Fruit fly (Drosophila melanogaster) whole organism, adult: Measurements from ENCODE around the gene CG7548.
A peak's percentile ranks its signal among the peaks of the same experiment; 100 is the strongest.

ENCODE experiments used
- CG11617 ChIP-seq: fragments of 200-800 bp; sonication (Bioruptor generic); optimal IDR thresholded peaks from 2 replicates; lab custom pipeline; 2017; ENCODE audit warnings: mild to moderate bottlenecking, missing biosample characterization, missing genetic modification reagents, missing genetic modification characterization
- CG12768 ChIP-seq: fragments of 200-800 bp; sonication (Bioruptor generic); optimal IDR thresholded peaks from 2 replicates; lab custom pipeline; 2017; ENCODE audit warnings: missing biosample characterization, missing genetic modification characterization, mild to moderate bottlenecking, moderate library complexity, missing genetic modification reagents
- CG14711 ChIP-seq: fragments of 200-800 bp; sonication (Bioruptor generic); optimal IDR thresholded peaks from 2 replicates; lab custom pipeline; 2018; ENCODE audit warnings: missing biosample characterization, mild to moderate bottlenecking, missing genetic modification characterization, moderate library complexity
- CG1620 ChIP-seq: fragments of 200-800 bp; sonication (Bioruptor generic); optimal IDR thresholded peaks from 2 replicates; lab custom pipeline; 2016; ENCODE audit warnings: missing biosample characterization, missing genetic modification characterization
- CG33017 ChIP-seq: fragments of 200-800 bp; sonication (Bioruptor generic); optimal IDR thresholded peaks from 2 replicates; lab custom pipeline; 2018; ENCODE audit warnings: missing biosample characterization, mild to moderate bottlenecking, missing genetic modification characterization, moderate library complexity
- CG5204 ChIP-seq: fragments of 200-800 bp; sonication (Bioruptor generic); optimal IDR thresholded peaks from 2 replicates; lab custom pipeline; 2016; ENCODE audit warnings: missing biosample characterization, missing genetic modification characterization
- CG7045 ChIP-seq: fragments of 200-800 bp; sonication (Bioruptor generic); optimal IDR thresholded peaks from 2 replicates; lab custom pipeline; 2017; ENCODE audit warnings: missing biosample characterization, mild to moderate bottlenecking, missing genetic modification characterization
- CG7101 ChIP-seq: fragments of 200-800 bp; sonication (Bioruptor generic); optimal IDR thresholded peaks from 2 replicates; lab custom pipeline; 2018; ENCODE audit warnings: missing biosample characterization, mild to moderate bottlenecking, missing genetic modification characterization, moderate library complexity
- Clk ChIP-seq: fragments of 200-800 bp; sonication (Bioruptor generic); optimal IDR thresholded peaks from 2 replicates; lab custom pipeline; 2017; ENCODE audit warnings: missing biosample characterization, missing genetic modification characterization
- Crg-1 ChIP-seq: fragments of 200-800 bp; sonication (Bioruptor generic); optimal IDR thresholded peaks from 2 replicates; lab custom pipeline; 2016; ENCODE audit warnings: missing biosample characterization, missing genetic modification characterization
- Hr96 ChIP-seq: fragments of 200-800 bp; sonication (Bioruptor generic); optimal IDR thresholded peaks from 2 replicates; lab custom pipeline; 2016; ENCODE audit warnings: missing biosample characterization, missing genetic modification characterization
- Mnt ChIP-seq: fragments of 200-800 bp; sonication (Bioruptor generic); optimal IDR thresholded peaks from 2 replicates; lab custom pipeline; 2016; ENCODE audit warnings: missing biosample characterization, mild to moderate bottlenecking, missing genetic modification characterization
- bab1 ChIP-seq: fragments of 200-800 bp; sonication (Bioruptor generic); optimal IDR thresholded peaks from 3 replicates; lab custom pipeline; 2019; ENCODE audit warnings: missing biosample characterization, mild to moderate bottlenecking, missing genetic modification characterization, moderate library complexity
- cic ChIP-seq: fragments of 200-800 bp; sonication (Bioruptor generic); optimal IDR thresholded peaks from 2 replicates; lab custom pipeline; 2017; ENCODE audit warnings: missing biosample characterization, mild to moderate bottlenecking, missing genetic modification characterization, moderate library complexity
- cnc ChIP-seq, 2 experiments: fragments of >200 bp; optimal IDR thresholded peaks; 2 replicates each; lab custom pipeline; 2017
- kay ChIP-seq: fragments of 200-800 bp; sonication (Bioruptor generic); peaks from one replicate; lab custom pipeline; 2016; ENCODE audit warnings: missing biosample characterization, missing genetic modification characterization, borderline replicate concordance
- ovo ChIP-seq: fragments of 200-800 bp; sonication (Bioruptor generic); optimal IDR thresholded peaks from 2 replicates; lab custom pipeline; 2016; ENCODE audit warnings: missing biosample characterization, missing genetic modification characterization
- pad ChIP-seq: fragments of 200-800 bp; sonication (Bioruptor generic); optimal IDR thresholded peaks from 3 replicates; lab custom pipeline; 2017; ENCODE audit warnings: missing biosample characterization, missing genetic modification characterization, mild to moderate bottlenecking, moderate library complexity, missing genetic modification reagents
- tj ChIP-seq: fragments of 200-800 bp; sonication (Bioruptor generic); optimal IDR thresholded peaks from 3 replicates; lab custom pipeline; 2017; ENCODE audit warnings: missing biosample characterization, mild to moderate bottlenecking, missing genetic modification characterization, moderate library complexity
- toe ChIP-seq: fragments of 200-800 bp; sonication (Bioruptor generic); optimal IDR thresholded peaks from 2 replicates; lab custom pipeline; 2016; ENCODE audit warnings: missing biosample characterization, missing genetic modification characterization

Gene CG7548

DNA sequence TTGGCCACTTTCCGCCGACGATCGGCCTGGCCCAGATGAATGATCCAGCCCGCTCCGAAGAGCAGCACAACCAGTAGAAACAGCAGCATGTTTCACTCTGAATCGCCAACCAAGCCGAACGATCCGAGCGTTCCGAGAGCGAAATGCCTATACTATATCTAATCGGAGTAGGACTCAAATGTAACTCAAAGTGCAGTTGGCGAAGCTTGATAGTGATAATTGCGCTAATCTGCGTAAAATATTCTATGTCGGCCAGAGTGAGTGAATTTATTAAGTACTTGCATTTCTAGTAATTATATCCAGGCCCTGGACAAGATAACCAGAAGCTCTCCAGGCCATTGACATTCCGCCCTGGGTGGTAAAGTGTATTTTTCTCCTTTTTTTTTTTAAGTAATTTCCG lies 9.9 kb downstream of the CG7548 start, which contains the start of gene Cyp4d8:
Cyp4d8 (minus strand) TSS at position 101 of the 400 bp plus-strand sequence.
- TF ChIP-seq ovo (GFP tag; lab: Kevin White, UChicago) (no peak), cic (GFP tag; lab: Kevin White, UChicago) (peak; percentile 23)

DNA sequence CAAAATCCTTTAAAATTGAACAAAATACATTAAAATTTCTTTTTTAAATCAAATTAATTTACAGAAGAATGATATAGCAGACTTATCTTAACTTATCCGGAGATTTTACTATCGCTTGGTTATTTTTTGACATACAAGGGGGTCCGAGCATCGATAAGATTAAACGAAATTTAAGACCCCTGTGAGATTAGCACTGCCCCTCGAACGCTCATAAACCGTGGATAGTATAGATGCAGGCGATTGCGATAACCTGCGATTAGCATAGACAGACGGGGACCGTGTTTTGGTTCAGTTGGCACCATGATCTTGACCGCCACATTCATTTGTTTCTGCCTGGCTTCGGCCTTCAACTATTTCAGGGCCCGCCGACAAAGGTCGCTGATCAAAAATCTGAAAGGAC lies 14.5 kb downstream of the CG7548 start, which contains the start of gene Cyp316a1:
Cyp316a1 (plus strand) TSS at position 301 of the 400 bp plus-strand sequence.
- TF ChIP-seq toe (GFP tag; lab: Kevin White, UChicago) (no peak), cnc (optimal IDR thresholded peaks at IDR 0.05; lab: Kevin White, UChicago) (no peak), Hr96 (no peak), CG7045 (no peak), CG14711 (no peak), Clk (GFP tag; lab: Kevin White, UChicago) (no peak), bab1 (GFP tag; lab: Kevin White, UChicago) (no peak), cic (GFP tag; lab: Kevin White, UChicago) (no peak), CG5204 (GFP tag; lab: Kevin White, UChicago) (no peak), tj (GFP tag; lab: Kevin White, UChicago) (no peak), ovo (GFP tag; lab: Kevin White, UChicago) (no peak), CG12768 (no peak), CG11617 (no peak), CG33017 (tag; lab: Kevin White, UChicago) (no peak), kay (GFP tag; lab: Kevin White, UChicago) (no peak), Crg-1 (GFP tag; lab: Kevin White, UChicago) (no peak), Mnt (no peak), CG1620 (GFP tag; lab: Kevin White, UChicago) (no peak), pad (GFP tag; lab: Kevin White, UChicago) (no peak)

DNA sequence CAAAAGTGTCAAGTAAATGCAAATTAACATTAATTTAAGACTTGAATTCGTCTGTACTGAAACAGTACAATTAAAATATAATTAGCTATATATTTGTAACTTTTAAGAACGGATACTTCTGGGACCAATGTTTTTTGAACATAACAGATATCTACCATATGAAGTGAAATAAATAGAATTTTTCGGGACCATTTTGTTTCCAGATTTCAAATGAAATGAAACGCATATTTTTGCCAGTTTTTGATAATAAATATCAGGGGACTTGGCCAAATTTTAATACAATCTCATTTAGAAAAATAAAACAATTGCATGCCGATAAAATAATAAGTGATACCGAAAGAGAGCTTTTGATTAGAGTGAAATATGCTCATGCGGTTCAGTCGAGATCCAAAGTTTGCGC lies 20.4 kb downstream of the CG7548 start, which contains the start of gene mthl6:
mthl6 (plus strand) TSS at position 301 of the 400 bp plus-strand sequence.
- TF ChIP-seq kay (GFP tag; lab: Kevin White, UChicago): peak; percentile 22
- no peak for TF ChIP-seq CG1620 (GFP tag; lab: Kevin White, UChicago)
- no peak for TF ChIP-seq CG11617
- no peak for TF ChIP-seq Hr96
- TF ChIP-seq Clk (GFP tag; lab: Kevin White, UChicago): no peak

DNA sequence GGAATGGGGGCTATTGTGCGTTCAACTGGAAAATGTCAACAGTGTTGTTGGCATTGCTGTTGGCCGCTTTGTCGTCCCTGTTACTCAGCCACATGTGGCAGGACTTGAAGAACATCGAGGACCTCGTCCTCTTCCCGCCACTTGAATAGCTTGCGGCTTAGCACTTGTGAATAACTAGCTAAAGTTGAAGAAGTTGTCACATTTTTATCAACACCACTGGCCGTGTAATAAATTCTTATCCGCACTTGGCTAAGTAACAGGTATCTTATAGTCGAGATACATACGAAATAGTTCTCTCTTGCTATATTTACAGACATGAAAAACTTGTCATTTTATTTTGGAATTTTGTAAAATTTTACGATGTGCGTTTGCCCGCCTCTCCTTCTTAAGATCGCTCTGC lies 30.7 kb downstream of the CG7548 start, which contains the start of gene CG43292:
CG43292 (plus strand) TSS at position 301 of the 400 bp plus-strand sequence.
- TF ChIP-seq CG12768 (no peak), CG14711 (no peak), toe (GFP tag; lab: Kevin White, UChicago) (no peak), CG5204 (GFP tag; lab: Kevin White, UChicago) (no peak), Hr96 (no peak), CG33017 (tag; lab: Kevin White, UChicago) (no peak), CG7101 (no peak)

DNA sequence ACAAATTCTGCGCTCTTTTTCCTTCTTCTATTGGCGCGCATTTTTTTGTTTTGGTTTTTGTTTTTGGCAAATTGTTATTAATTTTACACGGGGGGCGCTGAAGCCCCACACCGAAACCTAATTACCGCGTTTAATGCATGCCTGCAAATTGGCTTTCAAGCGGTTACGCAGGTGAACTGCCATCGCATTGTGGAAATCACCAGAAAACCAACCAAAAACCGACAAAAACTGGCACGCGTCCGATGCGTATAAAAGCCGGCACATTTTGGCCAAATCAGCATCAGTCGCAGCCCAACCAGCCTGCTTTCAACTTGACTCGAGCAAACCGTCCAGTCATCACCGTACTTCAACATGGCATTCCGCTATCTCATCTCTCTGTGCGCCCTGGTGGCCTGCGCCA lies 34.8 kb downstream of the CG7548 start, which contains the start of gene CG8541:
CG8541 (plus strand) TSS at position 301 of the 400 bp plus-strand sequence.
- no peak for TF ChIP-seq kay (GFP tag; lab: Kevin White, UChicago)
- no peak for TF ChIP-seq bab1 (GFP tag; lab: Kevin White, UChicago)
- no peak for TF ChIP-seq Crg-1 (GFP tag; lab: Kevin White, UChicago)

DNA sequence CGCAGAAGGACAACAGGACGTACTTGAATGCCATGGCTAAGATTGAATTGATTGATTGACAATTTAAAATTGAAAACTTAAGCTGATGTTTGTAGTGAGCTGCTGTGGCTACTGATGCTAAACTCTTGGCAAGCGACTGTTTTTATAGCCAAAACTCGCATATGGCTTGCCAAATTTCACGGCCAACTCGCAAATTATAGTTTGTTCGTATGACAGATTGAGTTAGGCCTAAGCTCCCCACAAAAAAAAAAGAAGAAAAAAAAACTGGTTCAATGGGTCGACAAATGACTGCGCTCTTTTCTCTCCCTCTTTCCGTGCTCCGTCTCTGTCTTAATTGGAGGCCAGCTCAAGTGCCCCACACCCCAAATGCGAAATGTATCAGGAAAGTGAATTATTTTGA lies 35.8 kb downstream of the CG7548 start, which contains the start of gene CG8543:
CG8543 (minus strand) TSS at position 101 of the 400 bp plus-strand sequence.
- TF ChIP-seq cic (GFP tag; lab: Kevin White, UChicago) (no peak), pad (GFP tag; lab: Kevin White, UChicago) (no peak), kay (GFP tag; lab: Kevin White, UChicago) (no peak), ovo (GFP tag; lab: Kevin White, UChicago) (no peak)

DNA sequence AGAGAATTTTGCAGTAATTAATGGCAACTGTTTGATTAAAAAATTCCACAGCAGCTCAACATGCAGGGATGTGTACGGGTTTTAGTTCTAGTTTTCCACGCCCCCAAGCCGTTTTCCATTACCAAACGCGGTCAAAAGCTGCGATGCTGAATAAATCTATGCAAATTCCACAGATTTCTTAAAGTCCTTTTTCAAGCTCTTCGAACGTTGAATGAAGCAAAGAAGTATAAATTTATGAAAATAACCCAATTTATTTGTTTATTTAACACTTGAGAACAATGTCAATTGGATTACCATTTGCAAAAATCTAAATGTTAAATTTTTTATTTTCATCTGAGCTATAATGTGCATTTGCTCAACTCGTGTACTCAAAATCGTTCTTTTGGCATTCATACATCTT lies 40.8 kb downstream of the CG7548 start, which contains the start of the genes CG42660, CG42661 and Tsp66A:
CG42660 (plus strand) TSS at position 301 of the 400 bp plus-strand sequence.
CG42661 (plus strand) TSS at position 301 of the 400 bp plus-strand sequence.
Tsp66A (plus strand) TSS at position 301 of the 400 bp plus-strand sequence.
- no peak for TF ChIP-seq CG7101
- TF ChIP-seq CG1620 (GFP tag; lab: Kevin White, UChicago): no peak
- no peak for TF ChIP-seq tj (GFP tag; lab: Kevin White, UChicago)
- TF ChIP-seq CG5204 (GFP tag; lab: Kevin White, UChicago): no peak

DNA sequence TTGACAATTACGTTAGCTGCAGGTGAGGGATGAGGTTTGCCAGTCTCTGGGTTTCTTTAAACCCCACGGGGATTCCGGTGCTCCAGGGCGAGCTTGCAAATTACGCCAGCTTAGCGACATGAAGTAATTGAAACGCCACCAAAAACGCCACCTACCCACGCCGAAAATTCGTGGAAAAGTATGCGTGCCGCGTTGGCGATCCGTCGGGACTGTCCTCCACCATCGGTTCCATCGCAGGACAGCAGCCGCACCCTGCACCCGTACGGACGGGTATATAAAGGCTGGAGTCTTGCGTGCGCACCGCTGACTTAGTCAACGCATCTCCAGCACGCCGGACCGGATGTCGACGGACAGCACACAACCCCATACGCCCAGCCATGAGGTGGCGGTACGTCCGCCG lies 50.2 kb downstream of the CG7548 start, which contains the start of gene ppk26:
ppk26 (plus strand) TSS at position 301 of the 400 bp plus-strand sequence.
- no peak for TF ChIP-seq Mnt
- no peak for TF ChIP-seq pad (GFP tag; lab: Kevin White, UChicago)
- no peak for TF ChIP-seq CG14711
- no peak for TF ChIP-seq tj (GFP tag; lab: Kevin White, UChicago)
- TF ChIP-seq CG7045: no peak
- no peak for TF ChIP-seq Crg-1 (GFP tag; lab: Kevin White, UChicago)
- TF ChIP-seq CG12768: no peak
- no peak for TF ChIP-seq CG1620 (GFP tag; lab: Kevin White, UChicago)
- no peak for TF ChIP-seq cnc (optimal IDR thresholded peaks at IDR 0.05; lab: Kevin White, UChicago)
- TF ChIP-seq bab1 (GFP tag; lab: Kevin White, UChicago): no peak
- TF ChIP-seq kay (GFP tag; lab: Kevin White, UChicago): no peak
- TF ChIP-seq CG11617: no peak
- TF ChIP-seq Hr96: no peak
- TF ChIP-seq toe (GFP tag; lab: Kevin White, UChicago): no peak
- TF ChIP-seq CG7101: no peak
